Worm (Caenorhabditis elegans) whole organism, mixed stage, embryonic: ENCODE data around the gene brc-1.

Source experiments
- blmp-1 ChIP-seq: fragments of 150-350 bp; optimal IDR thresholded peaks from 2 replicates; lab custom pipeline; 2014; ENCODE audit warnings: missing biosample characterization, missing genetic modification characterization
- ces-1 ChIP-seq: fragments of 150-350 bp; optimal IDR thresholded peaks from 2 replicates; lab custom pipeline; 2014; ENCODE audit warnings: missing biosample characterization, missing genetic modification reagents, missing genetic modification characterization
- lin-13 ChIP-seq: fragments of 150-350 bp; optimal IDR thresholded peaks from 2 replicates; lab custom pipeline; 2014; ENCODE audit warnings: missing biosample characterization, missing genetic modification characterization
- lsy-2 ChIP-seq: fragments of 150-350 bp; optimal IDR thresholded peaks from 2 replicates; lab custom pipeline; 2014; ENCODE audit warnings: missing biosample characterization, missing genetic modification characterization
- nhr-12 ChIP-seq: fragments of 150-350 bp; optimal IDR thresholded peaks from 2 replicates; lab custom pipeline; 2014; ENCODE audit warnings: missing biosample characterization, missing genetic modification characterization
- nhr-237 ChIP-seq: fragments of 150-350 bp; optimal IDR thresholded peaks from 2 replicates; lab custom pipeline; 2014; ENCODE audit warnings: missing biosample characterization, missing genetic modification characterization
- nhr-28 ChIP-seq: fragments of 150-350 bp; optimal IDR thresholded peaks from 2 replicates; lab custom pipeline; 2014; ENCODE audit warnings: missing biosample characterization, missing genetic modification characterization
- pha-4 ChIP-seq: fragments of 150-350 bp; optimal IDR thresholded peaks from 2 replicates; lab custom pipeline; 2018; ENCODE audit warnings: missing biosample characterization, missing genetic modification reagents, missing genetic modification characterization
- unc-39 ChIP-seq: fragments of 150-350 bp; optimal IDR thresholded peaks from 2 replicates; lab custom pipeline; 2014; ENCODE audit warnings: missing biosample characterization, missing genetic modification characterization
- unc-62 ChIP-seq: fragments of 150-350 bp; optimal IDR thresholded peaks from 2 replicates; lab custom pipeline; 2014; ENCODE audit warnings: missing biosample characterization, missing genetic modification reagents, missing genetic modification characterization
- ztf-11 ChIP-seq: fragments of 150-350 bp; optimal IDR thresholded peaks from 2 replicates; lab custom pipeline; 2014; ENCODE audit warnings: missing biosample characterization, missing genetic modification characterization

DNA sequence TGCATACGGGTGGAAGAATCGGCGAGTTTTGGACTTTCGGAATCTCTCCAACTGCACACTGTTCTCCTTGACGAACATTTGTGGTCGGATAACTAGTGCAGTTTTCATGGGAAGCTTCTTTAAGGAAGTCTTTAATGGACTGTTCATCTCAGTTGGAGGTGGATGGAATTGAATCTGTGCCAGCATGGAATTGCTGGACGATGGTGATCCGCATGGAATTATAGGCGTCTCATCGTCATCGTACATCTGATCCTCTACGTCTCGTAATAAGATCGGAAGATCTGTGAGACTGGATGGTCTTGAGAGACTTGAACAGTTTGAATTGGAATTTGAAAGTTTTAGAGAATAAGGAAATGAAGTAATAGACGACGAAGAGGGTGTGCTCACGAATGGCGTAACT lies 10.2 kb upstream of the brc-1 start:
- TF ChIP-seq unc-62 (GFP tag; lab: Kevin White, UChicago) (no peak), ztf-11 (tag; lab: Kevin White, UChicago) (no peak), blmp-1 (no peak), lin-13 (tag; lab: Kevin White, UChicago) (no peak), nhr-237 (no peak), pha-4 (tag; lab: Kevin White, UChicago) (no peak), unc-39 (no peak), lsy-2 (tag; lab: Kevin White, UChicago) (no peak), ces-1 (GFP tag; lab: Kevin White, UChicago) (no peak), nhr-28 (tag; lab: Kevin White, UChicago) (no peak), nhr-12 (tag; lab: Kevin White, UChicago) (no peak)
